Worm (Caenorhabditis elegans): ENCODE results near the gene R13D11.1.

Gene R13D11.1

DNA sequence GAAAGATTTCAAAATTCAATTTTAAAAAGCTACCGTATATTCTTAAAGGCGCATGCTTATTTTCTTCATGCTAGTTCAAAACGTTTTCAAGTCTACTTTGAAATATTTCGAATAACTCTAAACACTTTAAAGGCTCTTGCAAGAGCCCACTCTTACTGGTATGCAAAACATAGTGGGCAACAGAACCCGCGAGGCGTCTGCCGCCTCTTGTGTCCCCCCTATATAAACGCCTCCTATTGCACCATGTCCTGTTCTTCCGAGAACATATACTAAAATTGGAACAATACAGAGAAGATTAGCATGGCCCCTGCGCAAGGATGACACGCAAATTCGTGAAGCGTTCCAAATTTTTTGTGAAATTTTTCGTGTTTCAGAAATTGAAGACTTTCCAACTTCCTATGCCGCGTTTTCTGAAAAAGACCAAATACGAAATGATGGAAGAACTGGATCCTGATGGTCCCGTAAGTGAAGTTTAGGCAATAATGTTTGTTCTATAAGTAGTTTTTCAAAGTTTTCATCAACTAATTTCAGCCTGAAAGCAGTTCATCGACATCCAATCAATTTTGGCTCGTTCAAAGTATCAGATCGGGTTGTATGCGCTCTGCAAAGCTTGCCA is 41.7 kb downstream of the R13D11.1 start (continued):
- TF ChIP-seq lin-15B (tag; optimal IDR thresholded peaks at IDR 0.05) (no peak), zag-1 (tag; optimal IDR thresholded peaks at IDR 0.05) (no peak), nhr-48 (tag; optimal IDR thresholded peaks at IDR 0.05) (no peak), attf-4 (tag; optimal IDR thresholded peaks at IDR 0.05) (no peak), ces-1 (GFP tag; optimal IDR thresholded peaks at IDR 0.05) (no peak)

DNA sequence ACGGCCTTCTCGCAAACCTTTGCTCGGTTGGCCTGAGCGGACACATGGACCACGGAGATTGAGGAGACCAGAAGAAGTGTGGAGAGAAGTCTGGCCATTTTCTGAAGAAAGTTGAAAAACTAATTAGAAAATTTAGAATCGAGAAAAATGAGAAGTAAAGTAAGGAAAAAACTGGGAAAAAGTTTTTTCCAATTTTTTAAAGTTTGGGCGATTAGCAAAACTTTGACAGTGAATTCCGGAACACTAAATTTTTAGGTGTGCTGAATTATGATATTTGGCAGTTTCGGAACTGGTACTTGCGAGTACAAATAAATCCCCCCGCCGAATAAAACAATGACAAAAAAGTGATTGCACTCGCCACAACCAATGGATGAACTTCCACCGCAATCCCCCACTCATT is 49.4 kb downstream of the R13D11.1 start, which contains the start of gene T02B11.3:
TSS of gene T02B11.3 (minus strand) at position 101 of the 400 bp plus-strand sequence.
- TF ChIP-seq php-3 (GFP tag; IDR thresholded peaks at IDR 0.05) (no peak), madf-9 (GFP tag; conservative IDR thresholded peaks at IDR 0.05) (no peak), ztf-7 (tag; optimal IDR thresholded peaks at IDR 0.05) (no peak), ceh-20 (GFP tag; IDR thresholded peaks at IDR 0.05) (no peak), F10B5.3 (tag; optimal IDR thresholded peaks at IDR 0.05) (no peak), fos-1 (tag; optimal IDR thresholded peaks at IDR 0.05) (no peak), fkh-10 (GFP tag; optimal IDR thresholded peaks at IDR 0.05) (no peak), nhr-25 (tag; optimal IDR thresholded peaks at IDR 0.05; ENCODE audit: borderline replicate concordance, insufficient read depth) (no peak)

Measured in whole organism, L4 larva.